Worm (Caenorhabditis elegans) whole organism, young adult: ENCODE results near the gene oac-7.
A peak's percentile ranks its signal among the peaks of the same experiment; 100 is the strongest.

Experiments used
- D2030.7 ChIP-seq: fragments of 200-800 bp; sonication (Bioruptor generic); IDR thresholded peaks from 2 replicates; pipeline ENCODE4 v1.3.6; 2022; ENCODE audit warnings: missing genetic modification reagents, missing genetic modification characterization, missing compliant biosample characterization
- F52B5.7 ChIP-seq: sonication (generic microtip); optimal IDR thresholded peaks from 2 replicates; lab custom pipeline; 2016; ENCODE audit warnings: mild to moderate bottlenecking, missing genetic modification characterization, missing compliant biosample characterization
- F57C9.4 ChIP-seq: sonication (generic microtip); optimal IDR thresholded peaks from 2 replicates; lab custom pipeline; 2017; ENCODE audit warnings: mild to moderate bottlenecking, missing genetic modification characterization, missing compliant biosample characterization
- K11D2.4 ChIP-seq: fragments of 200-800 bp; sonication (Bioruptor generic); IDR thresholded peaks from 2 replicates; pipeline ENCODE4 v1.3.6; 2022; ENCODE audit warnings: missing genetic modification reagents, missing genetic modification characterization, missing compliant biosample characterization
- K12H6.12 ChIP-seq: fragments of 200-800 bp; sonication (Bioruptor generic); optimal IDR thresholded peaks from 2 replicates; lab custom pipeline; 2018; ENCODE audit warnings: mild to moderate bottlenecking, missing genetic modification characterization, missing compliant biosample characterization
- athp-1 ChIP-seq: sonication (generic microtip); optimal IDR thresholded peaks from 2 replicates; lab custom pipeline; 2017; ENCODE audit warnings: mild to moderate bottlenecking, missing genetic modification characterization, missing compliant biosample characterization
- attf-6 ChIP-seq: fragments of 200-800 bp; sonication (Bioruptor generic); IDR thresholded peaks from 2 replicates; pipeline ENCODE4 v1.3.6; 2022; ENCODE audit warnings: missing genetic modification reagents, missing genetic modification characterization, missing compliant biosample characterization
- bed-1 ChIP-seq: fragments of 200-800 bp; sonication (Bioruptor generic); IDR thresholded peaks from 2 replicates; pipeline ENCODE4 v1.3.6; 2022; ENCODE audit warnings: missing genetic modification reagents, missing genetic modification characterization, missing compliant biosample characterization
- cebp-1 ChIP-seq, 2 experiments: fragments of 200-800 bp in 1 of 2; sonication (Bioruptor generic) in 1 of 2; sonication (generic microtip) in 1 of 2; IDR thresholded peaks in 1 of 2; optimal IDR thresholded peaks in 1 of 2; 2 replicates each; pipeline versions ENCODE4 v1.3.6 to Lab custom; 2017 to 2022; ENCODE audit warnings: missing compliant biosample characterization in 2 of 2, missing genetic modification characterization in 2 of 2, mild to moderate bottlenecking in 1 of 2, missing genetic modification reagents in 1 of 2, moderate library complexity in 1 of 2
- cebp-2 ChIP-seq: fragments of 200-800 bp; sonication (Bioruptor generic); IDR thresholded peaks from 2 replicates; pipeline ENCODE4 v1.3.6; 2022; ENCODE audit warnings: missing genetic modification characterization, missing compliant biosample characterization
- ceh-27 ChIP-seq: fragments of 200-800 bp; sonication (Bioruptor generic); optimal IDR thresholded peaks from 2 replicates; lab custom pipeline; 2018; ENCODE audit warnings: mild to moderate bottlenecking, missing genetic modification characterization, moderate library complexity, missing compliant biosample characterization
- dpff-1 ChIP-seq: sonication (generic microtip); optimal IDR thresholded peaks from 2 replicates; lab custom pipeline; 2017; ENCODE audit warnings: mild to moderate bottlenecking, missing genetic modification characterization, missing compliant biosample characterization
- dpl-1 ChIP-seq: fragments of 150-350 bp; optimal IDR thresholded peaks from 2 replicates; lab custom pipeline; 2014; ENCODE audit warnings: missing biosample characterization, missing genetic modification reagents, missing genetic modification characterization
- efl-1 ChIP-seq: fragments of 150-350 bp; optimal IDR thresholded peaks from 2 replicates; lab custom pipeline; 2014; ENCODE audit warnings: missing biosample characterization, missing genetic modification reagents, missing genetic modification characterization
- ekl-4 ChIP-seq: fragments of 200-800 bp; sonication (Bioruptor generic); IDR thresholded peaks from 2 replicates; pipeline ENCODE4 v1.3.6; 2022; ENCODE audit warnings: missing genetic modification reagents, missing genetic modification characterization, missing compliant biosample characterization
- ets-4 ChIP-seq: fragments of 200-800 bp; sonication (Bioruptor generic); optimal IDR thresholded peaks from 2 replicates; lab custom pipeline; 2018; ENCODE audit warnings: mild to moderate bottlenecking, missing genetic modification characterization, missing compliant biosample characterization
- gei-17 ChIP-seq: fragments of 200-800 bp; sonication (Bioruptor generic); optimal IDR thresholded peaks from 2 replicates; lab custom pipeline; 2018; ENCODE audit warnings: mild to moderate bottlenecking, missing genetic modification characterization, missing compliant biosample characterization
- hmg-20 ChIP-seq: fragments of 200-800 bp; sonication (Bioruptor generic); IDR thresholded peaks from 2 replicates; pipeline ENCODE4 v1.3.6; 2022; ENCODE audit warnings: missing genetic modification reagents, missing genetic modification characterization, missing compliant biosample characterization
- lin-26 ChIP-seq: fragments of 200-800 bp; sonication (Bioruptor generic); IDR thresholded peaks from 2 replicates; pipeline ENCODE4 v1.3.6; 2022; ENCODE audit warnings: missing genetic modification reagents, missing genetic modification characterization, missing compliant biosample characterization
- lin-35 ChIP-seq, 3 experiments: fragments of 150-350 bp in 2 of 3; sonication (generic microtip) in 1 of 3; optimal IDR thresholded peaks; 2 replicates each; lab custom pipeline; 2014 to 2018; ENCODE audit warnings: missing biosample characterization in 3 of 3, missing genetic modification characterization in 3 of 3, missing genetic modification reagents in 3 of 3
- lin-54 ChIP-seq: fragments of 200-800 bp; sonication (Bioruptor generic); optimal IDR thresholded peaks from 2 replicates; lab custom pipeline; 2018; ENCODE audit warnings: mild to moderate bottlenecking, missing genetic modification characterization, missing compliant biosample characterization
- lir-1 ChIP-seq: fragments of 200-800 bp; sonication (Bioruptor generic); conservative IDR thresholded peaks from 2 replicates; pipeline ENCODE4 v1.3.6; 2022; ENCODE audit warnings: missing genetic modification reagents, missing genetic modification characterization, missing compliant biosample characterization
- lsl-1 ChIP-seq: fragments of 200-800 bp; sonication (Bioruptor generic); optimal IDR thresholded peaks from 2 replicates; lab custom pipeline; 2018; ENCODE audit warnings: mild to moderate bottlenecking, missing genetic modification characterization, moderate library complexity, missing compliant biosample characterization
- madf-3 ChIP-seq: fragments of 200-800 bp; sonication (Bioruptor generic); IDR thresholded peaks from 2 replicates; pipeline ENCODE4 v1.3.6; 2022; ENCODE audit warnings: missing genetic modification reagents, missing genetic modification characterization, missing compliant biosample characterization
- madf-6 ChIP-seq: fragments of 200-800 bp; sonication (Bioruptor generic); IDR thresholded peaks from 2 replicates; pipeline ENCODE4 v1.3.6; 2022; ENCODE audit warnings: missing genetic modification reagents, missing genetic modification characterization, missing compliant biosample characterization
- mcd-1 ChIP-seq: fragments of 200-800 bp; sonication (Bioruptor generic); IDR thresholded peaks from 2 replicates; pipeline ENCODE4 v1.3.6; 2022; ENCODE audit warnings: missing genetic modification reagents, missing genetic modification characterization, missing compliant biosample characterization
- mxl-1 ChIP-seq: sonication (generic microtip); optimal IDR thresholded peaks from 2 replicates; lab custom pipeline; 2016; ENCODE audit warnings: missing genetic modification characterization, missing compliant biosample characterization
- nhr-120 ChIP-seq: fragments of 200-800 bp; sonication (Bioruptor generic); IDR thresholded peaks from 2 replicates; pipeline ENCODE4 v1.3.6; 2022; ENCODE audit warnings: missing genetic modification characterization, missing compliant biosample characterization
- nhr-179 ChIP-seq: sonication (generic microtip); optimal IDR thresholded peaks from 2 replicates; lab custom pipeline; 2016; ENCODE audit warnings: mild to moderate bottlenecking, missing genetic modification characterization, missing compliant biosample characterization
- pbrm-1 ChIP-seq: fragments of 200-800 bp; sonication (Bioruptor generic); IDR thresholded peaks from 2 replicates; pipeline ENCODE4 v1.3.6; 2022; ENCODE audit warnings: missing genetic modification reagents, missing genetic modification characterization, missing compliant biosample characterization
- rec-8 ChIP-seq, 2 experiments: sonication (generic microtip); optimal IDR thresholded peaks; 2 replicates each; lab custom pipeline; 2016; ENCODE audit warnings: mild to moderate bottlenecking in 2 of 2, missing genetic modification characterization in 2 of 2, missing genetic modification reagents in 2 of 2, missing genotype in 2 of 2, missing biosample characterization in 1 of 2, missing compliant biosample characterization in 1 of 2, moderate library complexity in 1 of 2
- sea-2 ChIP-seq: fragments of 200-800 bp; sonication (Bioruptor generic); IDR thresholded peaks from 2 replicates; pipeline ENCODE4 v1.3.6; 2022; ENCODE audit warnings: missing genetic modification characterization, missing compliant biosample characterization
- snpc-1.3 ChIP-seq: sonication (generic microtip); optimal IDR thresholded peaks from 2 replicates; lab custom pipeline; 2017; ENCODE audit warnings: missing genetic modification characterization, mild to moderate bottlenecking, missing compliant biosample characterization, antibody characterized with exemption, moderate library complexity, missing genotype, missing genetic modification reagents; ENCODE audit not compliant: insufficient read depth
- sptf-2 ChIP-seq: fragments of 200-800 bp; sonication (Bioruptor generic); optimal IDR thresholded peaks from 2 replicates; lab custom pipeline; 2018; ENCODE audit warnings: mild to moderate bottlenecking, missing genetic modification characterization, missing compliant biosample characterization
- tbp1 ChIP-seq: fragments of 200-800 bp; sonication (Bioruptor generic); optimal IDR thresholded peaks from 2 replicates; lab custom pipeline; 2018; ENCODE audit warnings: mild to moderate bottlenecking, missing genetic modification characterization, missing compliant biosample characterization
- tlf-1 ChIP-seq: fragments of 200-800 bp; sonication (Bioruptor generic); optimal IDR thresholded peaks from 2 replicates; lab custom pipeline; 2018; ENCODE audit warnings: mild to moderate bottlenecking, missing genetic modification characterization, missing compliant biosample characterization
- zfh-2 ChIP-seq: fragments of 200-800 bp; sonication (Bioruptor generic); conservative IDR thresholded peaks from 2 replicates; pipeline ENCODE4 v1.3.6; 2022; ENCODE audit warnings: missing genetic modification reagents, missing genetic modification characterization, missing compliant biosample characterization
- zim-3 ChIP-seq: sonication (generic microtip); optimal IDR thresholded peaks from 2 replicates; lab custom pipeline; 2017; ENCODE audit warnings: mild to moderate bottlenecking, missing genetic modification characterization, moderate library complexity, missing compliant biosample characterization
- ztf-28 ChIP-seq: fragments of 200-800 bp; sonication (Bioruptor generic); IDR thresholded peaks from 2 replicates; pipeline ENCODE4 v1.3.6; 2022; ENCODE audit warnings: missing genetic modification reagents, missing genetic modification characterization, missing compliant biosample characterization

oac-7 gene

DNA sequence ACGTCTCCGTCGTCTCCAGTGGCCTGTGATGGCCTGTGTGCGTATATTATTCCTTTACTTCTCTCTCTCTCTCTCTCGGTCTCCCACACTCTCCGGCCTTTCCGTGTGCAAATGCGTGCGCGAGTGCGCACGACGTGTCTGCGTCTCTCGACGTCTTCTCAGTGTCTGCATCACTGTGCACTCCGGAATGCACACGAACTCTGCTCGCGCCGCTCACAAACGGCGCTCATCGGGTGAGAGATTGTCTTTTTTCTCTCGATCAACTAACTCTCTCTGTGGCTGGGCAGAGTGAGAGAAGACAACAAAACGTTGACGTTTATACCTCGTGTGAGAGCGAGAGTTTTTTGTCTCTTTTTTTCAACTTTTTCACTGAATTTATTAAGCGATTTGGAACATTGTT lies 46.3 kb downstream of the oac-7 start (continued):
- TF ChIP-seq gei-17 (GFP tag; lab: Kevin White, UChicago) (peak; percentile 77), cebp-2 (GFP tag; lab: Robert Waterston, UW) (no peak), tlf-1 (GFP tag; lab: Kevin White, UChicago) (peak; percentile 78), lin-26 (GFP tag; lab: Robert Waterston, UW) (peak; percentile 88), lir-1 (GFP tag; lab: Robert Waterston, UW) (peak; percentile 84), nhr-120 (GFP tag; lab: Robert Waterston, UW) (no peak), rec-8 (tag; optimal IDR thresholded peaks at IDR 0.05; lab: Kevin White, UChicago) (no peak), zim-3 (peak; percentile 58), D2030.7 (GFP tag; lab: Robert Waterston, UW) (no peak), mcd-1 (GFP tag; lab: Robert Waterston, UW) (peak; percentile 85), hmg-20 (peak; percentile 43; the same call in 1 of the 2 replicates), K12H6.12 (tag; lab: Kevin White, UChicago) (peak; percentile 86), ekl-4 (GFP tag; lab: Robert Waterston, UW) (peak; percentile 79; the same call in 1 of the 2 replicates), ets-4 (GFP tag; lab: Kevin White, UChicago) (peak; percentile 72)

DNA sequence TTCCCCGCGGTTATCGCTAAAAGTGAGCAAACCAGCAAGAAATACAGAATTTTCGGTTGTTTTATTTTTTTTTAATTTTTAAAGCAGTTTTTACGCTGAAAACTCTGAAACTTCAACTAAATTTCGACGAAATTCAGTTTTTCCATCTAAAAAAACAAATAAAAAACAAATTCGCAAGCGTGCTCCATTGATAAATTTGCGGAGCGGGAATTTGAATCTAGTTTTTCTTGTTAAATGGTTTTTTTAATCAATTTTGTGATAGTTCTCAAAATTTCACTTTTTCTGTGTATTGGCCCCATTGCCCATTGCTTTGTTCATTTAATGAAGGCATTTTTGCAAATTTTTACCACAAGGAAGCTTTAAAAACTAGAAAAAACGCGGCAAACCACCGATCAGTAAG lies 47.2 kb downstream of the oac-7 start:
- TF ChIP-seq dpff-1 (tag; lab: Kevin White, UChicago) (no peak), tbp1 (peak; percentile 13), mxl-1 (tag; lab: Kevin White, UChicago) (no peak), lsl-1 (GFP tag; lab: Kevin White, UChicago) (peak; percentile 53), pbrm-1 (GFP tag; lab: Robert Waterston, UW) (0 out of 2 replicates have a peak, but pooled peaks have one; percentile 38), ceh-27 (no peak), sea-2 (GFP tag; lab: Robert Waterston, UW) (no peak), attf-6 (GFP tag; lab: Robert Waterston, UW) (0 out of 2 replicates have a peak, but pooled peaks have one; percentile 48), bed-1 (no peak), dpl-1 (GFP tag; lab: Kevin White, UChicago) (peak; percentile 74), lin-35 (GFP tag; optimal IDR thresholded peaks at IDR 0.05; lab: Kevin White, UChicago) (no peak), nhr-179 (no peak), ztf-28 (GFP tag; lab: Robert Waterston, UW) (no peak), athp-1 (tag; lab: Kevin White, UChicago) (peak; percentile 26), madf-6 (GFP tag; lab: Robert Waterston, UW) (peak; percentile 41; the same call in 1 of the 2 replicates), madf-3 (GFP tag; lab: Robert Waterston, UW) (no peak), zfh-2 (GFP tag; lab: Robert Waterston, UW) (no peak), D2030.7 (GFP tag; lab: Robert Waterston, UW) (peak; percentile 61), lin-54 (GFP tag; lab: Kevin White, UChicago) (peak; percentile 87), sptf-2 (GFP tag; lab: Kevin White, UChicago) (no peak), K11D2.4 (GFP tag; lab: Robert Waterston, UW) (no peak), F52B5.7 (tag; lab: Kevin White, UChicago) (no peak), snpc-1.3 (tag; lab: Kevin White, UChicago) (peak; percentile 20), cebp-1 (GFP tag; IDR thresholded peaks at IDR 0.05; lab: Robert Waterston, UW) (no peak), cebp-1 (tag; optimal IDR thresholded peaks at IDR 0.05; lab: Kevin White, UChicago) (no peak), efl-1 (peak; percentile 84), F57C9.4 (no peak), mcd-1 (GFP tag; lab: Robert Waterston, UW) (peak; percentile 85)
